Worm (Caenorhabditis elegans): Measurements from ENCODE around the gene M03B6.5.

DNA sequence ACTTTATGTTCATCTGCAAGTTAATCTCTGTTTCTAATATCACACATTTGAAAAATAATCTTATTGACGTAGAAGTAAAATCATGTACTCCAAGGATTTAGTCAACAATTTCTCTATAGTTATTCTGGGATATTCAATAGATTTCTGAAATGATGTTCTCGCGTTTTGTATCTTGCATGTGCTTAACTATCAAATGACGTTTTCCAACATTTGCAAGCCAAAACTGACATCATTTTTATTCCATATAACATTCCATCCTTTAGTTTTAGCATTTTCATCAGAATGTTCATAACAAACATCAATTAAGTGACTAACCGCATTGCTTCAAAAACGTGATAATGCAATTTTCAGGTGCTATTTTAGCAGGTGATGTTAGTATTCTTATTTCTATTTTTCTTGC, 5.8 kb upstream of the M03B6.5 start:
- no peak for TF ChIP-seq ceh-16 (tag; optimal IDR thresholded peaks at IDR 0.05)
- TF ChIP-seq ztf-4 (tag; optimal IDR thresholded peaks at IDR 0.05) = no peak
- TF ChIP-seq unc-39 (tag; optimal IDR thresholded peaks at IDR 0.05) = no peak

Measured in whole organism, L2 larva.